Worm (Caenorhabditis elegans): Measurements from ENCODE around the gene wrt-3.

The wrt-3 gene

DNA sequence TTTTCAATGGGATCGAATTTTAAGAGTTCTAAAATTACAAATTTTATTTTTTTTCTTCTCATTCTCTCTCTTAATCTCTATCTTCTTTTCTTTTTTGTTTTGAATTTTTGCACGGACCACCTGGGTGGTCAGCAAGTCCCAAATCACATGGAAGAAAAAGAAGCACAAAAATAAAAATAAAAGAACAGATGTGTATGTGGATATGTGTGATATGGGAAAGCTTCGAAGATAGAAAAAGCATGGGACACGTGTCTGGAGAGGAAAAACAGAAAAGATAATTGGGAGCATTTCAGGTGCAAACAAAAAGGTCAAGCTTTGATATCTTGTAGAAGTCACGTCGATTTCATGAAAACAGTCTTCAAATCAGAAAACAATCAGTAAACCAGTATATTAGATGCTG, 30.0 kb downstream of the wrt-3 start, which contains the start of gene hsp-12.6:
Gene hsp-12.6 (minus strand): TSS at position 20 of the 400 bp plus-strand sequence.
- TF ChIP-seq drap-1 (GFP tag; optimal IDR thresholded peaks at IDR 0.05) (no peak), lin-32 (GFP tag; optimal IDR thresholded peaks at IDR 0.05) (no peak)

DNA sequence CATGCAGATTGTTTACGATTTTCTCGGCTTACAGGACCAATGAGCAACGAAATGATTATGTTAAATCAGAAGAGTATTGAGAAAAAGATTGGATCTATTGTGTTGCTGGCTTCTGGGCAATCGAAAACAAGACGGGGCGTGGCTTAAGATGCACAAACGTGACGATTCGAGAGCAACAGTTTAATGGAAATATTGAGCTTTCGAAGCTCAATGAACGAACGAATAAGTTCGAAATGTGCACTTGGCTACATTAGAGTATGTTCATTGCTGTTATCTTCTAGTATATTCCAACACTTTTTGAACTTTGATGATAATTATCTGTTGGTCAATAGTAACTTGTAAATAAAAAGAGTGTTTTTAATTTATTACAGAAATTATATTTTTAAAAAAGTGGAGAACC, 31.8 kb downstream of the wrt-3 start, which contains the start of gene hsp-12.3:
Gene hsp-12.3 (minus strand): TSS at position 101 of the 400 bp plus-strand sequence.
- TF ChIP-seq sem-2 (GFP tag; optimal IDR thresholded peaks at IDR 0.05) (no peak), mab-5 (tag; optimal IDR thresholded peaks at IDR 0.05) (no peak), ham-2 (GFP tag; optimal IDR thresholded peaks at IDR 0.05) (no peak)

DNA sequence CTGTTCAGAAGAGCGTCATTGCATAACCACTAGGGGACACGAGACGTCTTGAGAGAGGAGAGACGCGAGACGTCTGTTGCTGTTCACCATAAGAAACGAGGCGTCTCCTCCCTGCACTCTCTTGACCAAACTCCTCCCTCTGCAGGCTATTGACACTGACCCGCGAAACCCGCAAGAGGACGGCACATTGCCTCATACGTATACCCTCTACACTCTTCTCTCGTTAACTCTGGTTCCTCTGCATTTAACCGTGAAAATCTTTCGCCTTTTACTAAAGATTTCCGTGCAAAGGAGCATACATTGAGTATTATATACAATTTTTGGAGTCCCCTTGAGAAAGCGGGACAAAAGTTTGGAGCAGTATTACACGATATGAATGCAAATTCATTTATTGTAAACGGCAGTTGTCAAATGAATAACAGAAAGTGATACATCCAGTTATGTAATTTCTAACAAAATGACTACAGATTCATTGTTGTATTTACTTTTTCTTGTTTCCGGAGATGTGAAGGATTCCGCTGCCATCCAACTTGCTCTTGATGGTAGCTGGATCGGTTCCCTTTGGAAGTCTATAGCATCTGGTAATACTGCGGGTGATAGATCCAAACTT, 32.7 kb downstream of the wrt-3 start:
- TF ChIP-seq pha-4 (tag; optimal IDR thresholded peaks at IDR 0.05), result peak; percentile 97
- peak; percentile 45 for TF ChIP-seq ham-2 (GFP tag; optimal IDR thresholded peaks at IDR 0.05)
- TF ChIP-seq tbx-8 (GFP tag; optimal IDR thresholded peaks at IDR 0.05), result peak; percentile 33
- TF ChIP-seq snpc-4 (tag; optimal IDR thresholded peaks at IDR 0.05), result no peak
- no peak for TF ChIP-seq flh-1 (GFP tag; optimal IDR thresholded peaks at IDR 0.05)
- peak; percentile 29 for TF ChIP-seq nhr-12 (tag; optimal IDR thresholded peaks at IDR 0.05)
- TF ChIP-seq unc-62 (GFP tag; optimal IDR thresholded peaks at IDR 0.05), result peak; percentile 38
- no peak for TF ChIP-seq zip-8 (tag; optimal IDR thresholded peaks at IDR 0.05)
- peak; percentile 38 for TF ChIP-seq elt-3 (tag; optimal IDR thresholded peaks at IDR 0.05)
- no peak for TF ChIP-seq ceh-83 (GFP tag; optimal IDR thresholded peaks at IDR 0.05)
- TF ChIP-seq cnd-1 (tag; optimal IDR thresholded peaks at IDR 0.05), result peak; percentile 54
- peak; percentile 43 for TF ChIP-seq sem-2 (GFP tag; optimal IDR thresholded peaks at IDR 0.05)
- TF ChIP-seq sptf-1 (tag; optimal IDR thresholded peaks at IDR 0.05), result peak; percentile 46
- no peak for TF ChIP-seq bed-3 (GFP tag; optimal IDR thresholded peaks at IDR 0.05)
- peak; percentile 41 for TF ChIP-seq nhr-2 (tag; optimal IDR thresholded peaks at IDR 0.05)
- TF ChIP-seq unc-39 (tag; optimal IDR thresholded peaks at IDR 0.05), result no peak
- TF ChIP-seq ceh-43 (GFP tag; optimal IDR thresholded peaks at IDR 0.05), result no peak
- no peak for TF ChIP-seq lin-32 (GFP tag; optimal IDR thresholded peaks at IDR 0.05)
- peak; percentile 80 for TF ChIP-seq mep-1 (tag; optimal IDR thresholded peaks at IDR 0.05)
- peak; percentile 94 for TF ChIP-seq lin-13 (tag; optimal IDR thresholded peaks at IDR 0.05)
- peak; percentile 63 for TF ChIP-seq hlh-1 (tag; optimal IDR thresholded peaks at IDR 0.05)
- TF ChIP-seq nhr-76 (tag; optimal IDR thresholded peaks at IDR 0.05), result no peak
- TF ChIP-seq ces-1 (GFP tag; optimal IDR thresholded peaks at IDR 0.05), result peak; percentile 84
- peak; percentile 85 for TF ChIP-seq unc-120 (tag; optimal IDR thresholded peaks at IDR 0.05; ENCODE audit: poor library complexity, severe bottlenecking)
- peak; percentile 48 for TF ChIP-seq nhr-237 (tag; optimal IDR thresholded peaks at IDR 0.05)
- TF ChIP-seq ztf-11 (tag; optimal IDR thresholded peaks at IDR 0.05), result peak; percentile 54
- TF ChIP-seq drap-1 (GFP tag; optimal IDR thresholded peaks at IDR 0.05), result peak; percentile 66
- TF ChIP-seq blmp-1 (tag; optimal IDR thresholded peaks at IDR 0.05), result no peak
- no peak for TF ChIP-seq elt-1 (tag; optimal IDR thresholded peaks at IDR 0.05; ENCODE audit: borderline replicate concordance, insufficient read depth)
- peak; percentile 78 for TF ChIP-seq ceh-39 (tag; optimal IDR thresholded peaks at IDR 0.05)
- TF ChIP-seq lsy-2 (tag; optimal IDR thresholded peaks at IDR 0.05), result peak; percentile 76

DNA sequence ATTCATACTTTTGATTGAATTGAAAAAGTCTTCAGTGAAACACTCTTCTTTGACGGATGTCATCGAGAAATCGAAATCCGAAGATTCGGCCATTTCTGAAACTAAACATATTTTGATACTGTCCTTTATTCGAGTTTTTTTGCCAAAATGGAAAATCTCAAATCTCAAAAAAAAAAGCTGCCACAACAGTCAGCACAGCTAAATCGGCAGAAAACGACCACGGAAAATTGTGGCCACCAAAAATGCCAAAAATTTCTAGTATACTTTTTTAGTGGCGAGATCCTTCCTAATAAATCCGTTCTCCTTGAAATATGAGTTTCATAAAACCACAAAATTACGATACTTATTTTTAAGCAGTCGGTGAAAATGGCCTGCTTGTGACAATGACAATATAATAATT, 33.3 kb downstream of the wrt-3 start, which contains the start of gene F38E11.9:
Gene F38E11.9 (minus strand): TSS at position 101 of the 400 bp plus-strand sequence.
- TF ChIP-seq bed-3 (GFP tag; optimal IDR thresholded peaks at IDR 0.05), result no peak
- no peak for TF ChIP-seq unc-39 (tag; optimal IDR thresholded peaks at IDR 0.05)
- no peak for TF ChIP-seq ces-1 (GFP tag; optimal IDR thresholded peaks at IDR 0.05)
- no peak for TF ChIP-seq zip-8 (tag; optimal IDR thresholded peaks at IDR 0.05)
- TF ChIP-seq unc-120 (tag; optimal IDR thresholded peaks at IDR 0.05; ENCODE audit: poor library complexity, severe bottlenecking), result no peak
- TF ChIP-seq ztf-11 (tag; optimal IDR thresholded peaks at IDR 0.05), result no peak
- no peak for TF ChIP-seq lin-32 (GFP tag; optimal IDR thresholded peaks at IDR 0.05)
- no peak for TF ChIP-seq drap-1 (GFP tag; optimal IDR thresholded peaks at IDR 0.05)

DNA sequence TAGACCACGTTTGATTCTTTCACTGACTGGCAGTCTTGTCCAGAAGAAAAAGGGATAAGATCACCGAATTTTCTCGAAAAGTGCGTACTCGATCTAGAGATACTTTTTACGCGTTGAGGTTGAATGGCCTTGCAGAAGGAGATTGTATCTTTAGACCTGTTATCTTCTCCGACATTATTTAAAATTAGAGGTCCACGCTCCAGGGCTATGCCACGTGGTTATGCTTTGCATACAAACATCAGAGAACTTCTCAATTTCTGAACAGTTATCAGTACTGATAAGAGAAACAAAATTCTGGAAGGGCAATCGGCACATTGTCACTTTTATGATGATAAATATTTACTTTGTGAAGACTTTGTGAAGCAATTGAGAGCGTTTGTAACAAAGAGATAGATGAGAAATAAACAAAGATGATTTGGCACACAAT, 35.1 kb downstream of the wrt-3 start:
- no peak for TF ChIP-seq pha-4 (tag; optimal IDR thresholded peaks at IDR 0.05)
- no peak for TF ChIP-seq nhr-76 (tag; optimal IDR thresholded peaks at IDR 0.05)
- TF ChIP-seq M03D4.4 (tag; optimal IDR thresholded peaks at IDR 0.05), result no peak
- TF ChIP-seq elt-1 (tag; optimal IDR thresholded peaks at IDR 0.05; ENCODE audit: borderline replicate concordance, insufficient read depth), result peak; percentile 80
- no peak for TF ChIP-seq ztf-11 (tag; optimal IDR thresholded peaks at IDR 0.05)
- TF ChIP-seq zip-8 (tag; optimal IDR thresholded peaks at IDR 0.05), result no peak
- TF ChIP-seq elt-3 (tag; optimal IDR thresholded peaks at IDR 0.05), result no peak
- no peak for TF ChIP-seq unc-39 (tag; optimal IDR thresholded peaks at IDR 0.05)
